Worm (Caenorhabditis elegans): ENCODE results near the gene clec-181.

ce11 chrIV:8600712-8601330, 5.0 kb downstream of the clec-181 start, which contains the start of gene Y59H11AR.4:
- TF ChIP-seq elt-1 (tag; optimal IDR thresholded peaks at IDR 0.05) (no peak), nhr-28 (tag; optimal IDR thresholded peaks at IDR 0.05) (no peak), zag-1 (tag; optimal IDR thresholded peaks at IDR 0.05) (no peak), pha-4 (tag; optimal IDR thresholded peaks at IDR 0.05) (no peak), sea-2 (GFP tag; optimal IDR thresholded peaks at IDR 0.05) (no peak), nhr-77 (tag; optimal IDR thresholded peaks at IDR 0.05) (no peak), ztf-4 (tag; optimal IDR thresholded peaks at IDR 0.05) (no peak)

Data from whole organism, L3 larva.